Worm (Caenorhabditis elegans): Measurements from ENCODE around the gene C05C10.5.

The C05C10.5 gene

ce11 chrII:9974967-9975366, 36.1 kb downstream of the C05C10.5 start, which contains the start of gene aakg-5 (continued):
- TF ChIP-seq cebp-2 (GFP tag; IDR thresholded peaks at IDR 0.05) = no peak
- TF ChIP-seq Y67H2A.10 (GFP tag; conservative IDR thresholded peaks at IDR 0.05) = no peak
- TF ChIP-seq nfya-2 (GFP tag; IDR thresholded peaks at IDR 0.05) = no peak
- TF ChIP-seq tlf-1 (GFP tag; optimal IDR thresholded peaks at IDR 0.05) = no peak
- no peak for TF ChIP-seq B0336.3 (GFP tag; IDR thresholded peaks at IDR 0.05)
- TF ChIP-seq ZK185.1 (tag; optimal IDR thresholded peaks at IDR 0.05; ENCODE audit: poor library complexity, severe bottlenecking) = no peak
- TF ChIP-seq Y95B8A.8 (GFP tag; IDR thresholded peaks at IDR 0.05) = no peak
- peak; percentile 91 for TF ChIP-seq hmg-1.2 (GFP tag; IDR thresholded peaks at IDR 0.05)
- TF ChIP-seq hrde-1 (tag; optimal IDR thresholded peaks at IDR 0.05; ENCODE audit: borderline replicate concordance) = no peak
- TF ChIP-seq mcd-1 (GFP tag; IDR thresholded peaks at IDR 0.05) = no peak
- TF ChIP-seq Y53F4B.3 (GFP tag; IDR thresholded peaks at IDR 0.05) = no peak
- peak; percentile 22 for TF ChIP-seq madf-10 (tag; optimal IDR thresholded peaks at IDR 0.05)
- TF ChIP-seq hsf-1 (GFP tag; IDR thresholded peaks at IDR 0.05) = no peak
- TF ChIP-seq rec-8 (tag; optimal IDR thresholded peaks at IDR 0.05) = no peak
- no peak for TF ChIP-seq hlh-12 (tag; optimal IDR thresholded peaks at IDR 0.05)
- TF ChIP-seq K11D2.4 (GFP tag; IDR thresholded peaks at IDR 0.05) = no peak
- TF ChIP-seq gei-17 (GFP tag; optimal IDR thresholded peaks at IDR 0.05) = peak; percentile 24
- peak; percentile 84 for TF ChIP-seq nhr-80 (tag; optimal IDR thresholded peaks at IDR 0.05)
- TF ChIP-seq pha-4 (tag; optimal IDR thresholded peaks at IDR 0.05) = peak; percentile 78
- no peak for TF ChIP-seq ztf-22 (GFP tag; optimal IDR thresholded peaks at IDR 0.05)
- TF ChIP-seq attf-5 (GFP tag; optimal IDR thresholded peaks at IDR 0.05) = peak; percentile 42
- no peak for TF ChIP-seq attf-6 (GFP tag; IDR thresholded peaks at IDR 0.05)
- no peak for TF ChIP-seq F10E7.11 (tag; optimal IDR thresholded peaks at IDR 0.05)
- TF ChIP-seq fkh-3 (tag; optimal IDR thresholded peaks at IDR 0.05) = no peak
- TF ChIP-seq egrh-3 (GFP tag; IDR thresholded peaks at IDR 0.05) = 0 out of 2 replicates have a peak, but pooled peaks have one; percentile 16
- no peak for TF ChIP-seq sptf-2 (GFP tag; optimal IDR thresholded peaks at IDR 0.05)
- TF ChIP-seq let-526 (GFP tag; IDR thresholded peaks at IDR 0.05) = no peak
- TF ChIP-seq lag-1 (GFP tag; IDR thresholded peaks at IDR 0.05) = no peak
- no peak for TF ChIP-seq F52B5.7 (tag; optimal IDR thresholded peaks at IDR 0.05)
- no peak for TF ChIP-seq repo-1 (tag; optimal IDR thresholded peaks at IDR 0.05)
- no peak for TF ChIP-seq F57C9.4 (tag; optimal IDR thresholded peaks at IDR 0.05)
- TF ChIP-seq somi-1 (GFP tag; optimal IDR thresholded peaks at IDR 0.05) = no peak
- TF ChIP-seq pbrm-1 (GFP tag; IDR thresholded peaks at IDR 0.05) = no peak
- TF ChIP-seq F57A8.1 (GFP tag; optimal IDR thresholded peaks at IDR 0.05) = no peak
- TF ChIP-seq F49E8.2 (tag; optimal IDR thresholded peaks at IDR 0.05; ENCODE audit: insufficient read depth) = no peak
- no peak for TF ChIP-seq madf-8 (GFP tag; conservative IDR thresholded peaks at IDR 0.05)
- no peak for TF ChIP-seq Y53G8AR.9 (GFP tag; conservative IDR thresholded peaks at IDR 0.05)
- peak; percentile 42; the same call in 1 of the 2 replicates for TF ChIP-seq cebp-1 (GFP tag; IDR thresholded peaks at IDR 0.05)
- no peak for TF ChIP-seq cebp-1 (tag; optimal IDR thresholded peaks at IDR 0.05)
- TF ChIP-seq egl-18 (GFP tag; IDR thresholded peaks at IDR 0.05) = 0 out of 2 replicates have a peak, but pooled peaks have one; percentile 6
- TF ChIP-seq dox-1 (GFP tag; IDR thresholded peaks at IDR 0.05) = peak; percentile 70
- no peak for TF ChIP-seq ztf-3 (GFP tag; optimal IDR thresholded peaks at IDR 0.05)
- TF ChIP-seq lin-35 (GFP tag; optimal IDR thresholded peaks at IDR 0.05) = peak in 1 of 3 experiments; percentile 32
- no peak for TF ChIP-seq ztf-28 (GFP tag; IDR thresholded peaks at IDR 0.05)
- TF ChIP-seq athp-1 (tag; optimal IDR thresholded peaks at IDR 0.05) = no peak
- TF ChIP-seq lin-40 (tag; optimal IDR thresholded peaks at IDR 0.05) = peak; percentile 77
- no peak for TF ChIP-seq mel-28 (tag; optimal IDR thresholded peaks at IDR 0.05; ENCODE audit: borderline replicate concordance)
- 0 out of 2 replicates have a peak, but pooled peaks have one; percentile 35 for TF ChIP-seq nfyb-1 (GFP tag; IDR thresholded peaks at IDR 0.05)
- no peak for TF ChIP-seq madf-6 (GFP tag; IDR thresholded peaks at IDR 0.05)
